Fruit fly (Drosophila melanogaster) whole organism, embryonic: ENCODE measurements around the gene Erk7.

ENCODE experiments used
- Abd-B ChIP-seq: fragments of 200-800 bp; sonication (Bioruptor generic); optimal IDR thresholded peaks from 2 replicates; lab custom pipeline; 2018; ENCODE audit warnings: missing biosample characterization, mild to moderate bottlenecking, missing genetic modification characterization, moderate library complexity
- Atf-2 ChIP-seq: fragments of 200-800 bp; sonication (Bioruptor generic); optimal IDR thresholded peaks from 2 replicates; lab custom pipeline; 2016; ENCODE audit warnings: missing biosample characterization, missing genetic modification characterization
- CG10274 ChIP-seq: fragments of 200-800 bp; sonication (Bioruptor generic); optimal IDR thresholded peaks from 3 replicates; lab custom pipeline; 2017; ENCODE audit warnings: missing biosample characterization, mild to moderate bottlenecking, missing genetic modification characterization
- CG11723 ChIP-seq: fragments of 200-800 bp; sonication (Bioruptor generic); optimal IDR thresholded peaks from 2 replicates; lab custom pipeline; 2017; ENCODE audit warnings: missing biosample characterization, mild to moderate bottlenecking, missing genetic modification characterization
- CG12155 ChIP-seq: fragments of 200-800 bp; sonication (Bioruptor generic); optimal IDR thresholded peaks from 3 replicates; lab custom pipeline; 2016; ENCODE audit warnings: missing biosample characterization, missing genetic modification characterization
- CG18619 ChIP-seq: fragments of 200-800 bp; sonication (Bioruptor generic); optimal IDR thresholded peaks from 3 replicates; lab custom pipeline; 2017; ENCODE audit warnings: missing biosample characterization, mild to moderate bottlenecking, missing genetic modification characterization
- CG2199 ChIP-seq: fragments of 200-800 bp; sonication (Bioruptor generic); IDR thresholded peaks from 3 replicates; pipeline ENCODE4 v1.3.6; 2022; ENCODE audit warnings: missing biosample characterization, missing genetic modification characterization
- CG30431 ChIP-seq: fragments of 200-800 bp; sonication (Bioruptor generic); optimal IDR thresholded peaks from 2 replicates; lab custom pipeline; 2017; ENCODE audit warnings: missing biosample characterization, missing genetic modification characterization
- CG33557 ChIP-seq: fragments of 200-800 bp; sonication (Bioruptor generic); optimal IDR thresholded peaks from 2 replicates; lab custom pipeline; 2019; ENCODE audit warnings: missing biosample characterization, mild to moderate bottlenecking, missing genetic modification characterization, moderate library complexity
- CG3995 ChIP-seq: fragments of 200-800 bp; sonication (Bioruptor generic); optimal IDR thresholded peaks from 3 replicates; lab custom pipeline; 2016; ENCODE audit warnings: missing biosample characterization, missing genetic modification characterization
- CG42726 ChIP-seq: fragments of 200-800 bp; sonication (Bioruptor generic); IDR thresholded peaks from 2 replicates; pipeline ENCODE4 v1.3.6; 2022; ENCODE audit warnings: missing biosample characterization, missing genetic modification characterization; ENCODE audit not compliant: partially characterized antibody
- CG4404 ChIP-seq: fragments of 200-800 bp; sonication (Bioruptor generic); IDR thresholded peaks from 2 replicates; pipeline ENCODE4 v1.3.6; 2022; ENCODE audit warnings: missing biosample characterization, missing genetic modification characterization
- CG5245 ChIP-seq: fragments of 200-800 bp; sonication (Bioruptor generic); optimal IDR thresholded peaks from 3 replicates; lab custom pipeline; 2016; ENCODE audit warnings: missing biosample characterization, missing genetic modification characterization
- CG8359 ChIP-seq: fragments of 200-800 bp; sonication (Bioruptor generic); optimal IDR thresholded peaks from 2 replicates; lab custom pipeline; 2017; ENCODE audit warnings: missing biosample characterization, mild to moderate bottlenecking, missing genetic modification characterization, borderline replicate concordance
- CG9727 ChIP-seq: fragments of 200-800 bp; sonication (Bioruptor generic); optimal IDR thresholded peaks from 3 replicates; lab custom pipeline; 2017; ENCODE audit warnings: missing biosample characterization, mild to moderate bottlenecking, missing genetic modification characterization
- Chrac-16 ChIP-seq: fragments of 200-800 bp; sonication (Bioruptor generic); optimal IDR thresholded peaks from 3 replicates; lab custom pipeline; 2016; ENCODE audit warnings: missing biosample characterization, missing genetic modification characterization
- D ChIP-seq, 2 experiments: fragments of 200-800 bp in 1 of 2; fragments of >200 bp in 1 of 2; sonication (Bioruptor generic) in 1 of 2; optimal IDR thresholded peaks; 2 replicates in 1 of 2; 3 replicates in 1 of 2; lab custom pipeline; 2017; ENCODE audit warnings: mild to moderate bottlenecking in 1 of 2, missing biosample characterization in 1 of 2, missing genetic modification characterization in 1 of 2, missing genetic modification reagents in 1 of 2
- Dek ChIP-seq: fragments of 200-800 bp; sonication (Bioruptor generic); optimal IDR thresholded peaks from 3 replicates; lab custom pipeline; 2019; ENCODE audit warnings: missing biosample characterization, mild to moderate bottlenecking, missing genetic modification characterization, moderate library complexity
- Dp ChIP-seq: fragments of 200-800 bp; sonication (Bioruptor generic); optimal IDR thresholded peaks from 2 replicates; lab custom pipeline; 2018; ENCODE audit warnings: missing biosample characterization, mild to moderate bottlenecking, missing genetic modification characterization, moderate library complexity
- Dref ChIP-seq: fragments of 200-800 bp; sonication (Bioruptor generic); IDR thresholded peaks from 2 replicates; pipeline ENCODE4 v1.3.6; 2022; ENCODE audit warnings: missing biosample characterization, missing genetic modification characterization
- Elba2 ChIP-seq: fragments of 200-800 bp; sonication (Bioruptor generic); optimal IDR thresholded peaks from 3 replicates; lab custom pipeline; 2016; ENCODE audit warnings: missing biosample characterization, missing genetic modification characterization
- Ets97D ChIP-seq: fragments of 200-800 bp; sonication (Bioruptor generic); optimal IDR thresholded peaks from 3 replicates; lab custom pipeline; 2016; ENCODE audit warnings: missing biosample characterization, missing genetic modification characterization
- Fer2 ChIP-seq: fragments of 200-800 bp; sonication (Bioruptor generic); optimal IDR thresholded peaks from 2 replicates; lab custom pipeline; 2018; ENCODE audit warnings: missing biosample characterization, mild to moderate bottlenecking, missing genetic modification characterization, moderate library complexity
- Hand ChIP-seq: fragments of 200-800 bp; sonication (Bioruptor generic); optimal IDR thresholded peaks from 2 replicates; lab custom pipeline; 2017; ENCODE audit warnings: mild to moderate bottlenecking, missing biosample characterization, missing genetic modification reagents, missing genetic modification characterization
- Lim3 ChIP-seq: fragments of 200-800 bp; sonication (Bioruptor generic); IDR thresholded peaks from 2 replicates; pipeline ENCODE4 v1.3.6; 2022; ENCODE audit warnings: missing biosample characterization, missing genetic modification characterization
- MESR4 ChIP-seq: fragments of 200-800 bp; sonication (Bioruptor generic); optimal IDR thresholded peaks from 2 replicates; lab custom pipeline; 2018; ENCODE audit warnings: missing biosample characterization, mild to moderate bottlenecking, missing genetic modification characterization, moderate library complexity
- Max ChIP-seq: fragments of 200-800 bp; sonication (Bioruptor generic); optimal IDR thresholded peaks from 2 replicates; lab custom pipeline; 2016; ENCODE audit warnings: missing biosample characterization, mild to moderate bottlenecking, missing genetic modification characterization
- Oli ChIP-seq: fragments of 200-800 bp; sonication (Bioruptor generic); optimal IDR thresholded peaks from 2 replicates; lab custom pipeline; 2018; ENCODE audit warnings: missing biosample characterization, mild to moderate bottlenecking, missing genetic modification characterization, moderate library complexity
- Opbp ChIP-seq: fragments of 200-800 bp; sonication (Bioruptor generic); IDR thresholded peaks from 3 replicates; pipeline ENCODE4 v1.3.6; 2022; ENCODE audit warnings: missing biosample characterization, missing genetic modification characterization; ENCODE audit not compliant: partially characterized antibody
- Sry-β ChIP-seq: fragments of 200-800 bp; sonication (Bioruptor generic); optimal IDR thresholded peaks from 2 replicates; lab custom pipeline; 2018; ENCODE audit warnings: missing biosample characterization, mild to moderate bottlenecking, missing genetic modification characterization, moderate library complexity
- Trl ChIP-seq, 3 experiments: fragments of >200 bp in 2 of 3; fragments of 200-800 bp in 1 of 3; sonication (Bioruptor generic) in 1 of 3; optimal IDR thresholded peaks; 2 replicates in 1 of 3; 3 replicates in 2 of 3; lab custom pipeline; 2016 to 2017; ENCODE audit warnings: missing biosample characterization in 1 of 3, missing genetic modification characterization in 1 of 3
- Xbp1 ChIP-seq: fragments of 200-800 bp; sonication (Bioruptor generic); optimal IDR thresholded peaks from 3 replicates; lab custom pipeline; 2016; ENCODE audit warnings: missing biosample characterization, mild to moderate bottlenecking, missing genetic modification characterization
- amos ChIP-seq: fragments of 200-800 bp; sonication (Bioruptor generic); IDR thresholded peaks from 2 replicates; pipeline ENCODE4 v1.3.6; 2022; ENCODE audit warnings: missing biosample characterization, missing genetic modification characterization; ENCODE audit not compliant: partially characterized antibody
- bbx ChIP-seq: fragments of 200-800 bp; sonication (Bioruptor generic); IDR thresholded peaks from 2 replicates; pipeline ENCODE4 v1.3.6; 2022; ENCODE audit warnings: missing biosample characterization, missing genetic modification characterization; ENCODE audit not compliant: partially characterized antibody
- br ChIP-seq: fragments of >200 bp; optimal IDR thresholded peaks from 2 replicates; lab custom pipeline; 2017
- cad ChIP-seq: fragments of >200 bp; optimal IDR thresholded peaks from 2 replicates; lab custom pipeline; 2017; ENCODE audit warnings: missing biosample characterization, missing genetic modification characterization
- chinmo ChIP-seq: fragments of 200-800 bp; sonication (Bioruptor generic); IDR thresholded peaks from 4 replicates; pipeline ENCODE4 v1.3.6; 2022; ENCODE audit warnings: missing biosample characterization, missing genetic modification characterization; ENCODE audit not compliant: partially characterized antibody
- dm ChIP-seq: fragments of 200-800 bp; sonication (Bioruptor generic); optimal IDR thresholded peaks from 3 replicates; lab custom pipeline; 2016; ENCODE audit warnings: missing biosample characterization, missing genetic modification characterization
- dysf ChIP-seq: fragments of 200-800 bp; sonication (Bioruptor generic); IDR thresholded peaks from 3 replicates; pipeline ENCODE4 v1.3.6; 2022; ENCODE audit warnings: missing biosample characterization, missing genetic modification characterization
- gfzf ChIP-seq: fragments of 200-800 bp; sonication (Bioruptor generic); optimal IDR thresholded peaks from 2 replicates; lab custom pipeline; 2016; ENCODE audit warnings: missing biosample characterization, mild to moderate bottlenecking, missing genetic modification characterization, moderate library complexity
- hb ChIP-seq: fragments of 200-800 bp; sonication (Bioruptor generic); IDR thresholded peaks from 3 replicates; pipeline ENCODE4 v1.3.6; 2022; ENCODE audit warnings: missing biosample characterization, missing genetic modification characterization; ENCODE audit not compliant: partially characterized antibody
- hbn ChIP-seq: fragments of 200-800 bp; sonication (Bioruptor generic); IDR thresholded peaks from 2 replicates; pipeline ENCODE4 v1.3.6; 2022; ENCODE audit warnings: missing biosample characterization, missing genetic modification characterization; ENCODE audit not compliant: partially characterized antibody
- lmd ChIP-seq: fragments of 200-800 bp; sonication (Bioruptor generic); IDR thresholded peaks from 2 replicates; pipeline ENCODE4 v1.3.6; 2022; ENCODE audit warnings: missing biosample characterization, missing genetic modification characterization
- salm ChIP-seq: fragments of 200-800 bp; sonication (Bioruptor generic); optimal IDR thresholded peaks from 2 replicates; lab custom pipeline; 2018; ENCODE audit warnings: missing biosample characterization, mild to moderate bottlenecking, missing genetic modification characterization
- tna ChIP-seq: fragments of 200-800 bp; sonication (Bioruptor generic); IDR thresholded peaks from 2 replicates; pipeline ENCODE4 v1.3.6; 2022; ENCODE audit warnings: missing biosample characterization, missing genetic modification characterization; ENCODE audit not compliant: partially characterized antibody
- trem ChIP-seq: fragments of 200-800 bp; optimal IDR thresholded peaks from 3 replicates; lab custom pipeline; 2019; ENCODE audit warnings: missing biosample characterization, mild to moderate bottlenecking, missing genetic modification characterization, moderate library complexity
- z ChIP-seq: fragments of 200-800 bp; sonication (Bioruptor generic); IDR thresholded peaks from 3 replicates; pipeline ENCODE4 v1.3.6; 2022; ENCODE audit warnings: missing biosample characterization, missing genetic modification characterization
- zen2 ChIP-seq: fragments of 200-800 bp; sonication (Bioruptor generic); IDR thresholded peaks from 3 replicates; pipeline ENCODE4 v1.3.6; 2022; ENCODE audit warnings: missing biosample characterization, missing genetic modification characterization; ENCODE audit not compliant: partially characterized antibody
- zfh1 ChIP-seq: fragments of 200-800 bp; sonication (Bioruptor generic); IDR thresholded peaks from 3 replicates; pipeline ENCODE4 v1.3.6; 2022; ENCODE audit warnings: missing biosample characterization, missing genetic modification characterization

Erk7 gene

DNA sequence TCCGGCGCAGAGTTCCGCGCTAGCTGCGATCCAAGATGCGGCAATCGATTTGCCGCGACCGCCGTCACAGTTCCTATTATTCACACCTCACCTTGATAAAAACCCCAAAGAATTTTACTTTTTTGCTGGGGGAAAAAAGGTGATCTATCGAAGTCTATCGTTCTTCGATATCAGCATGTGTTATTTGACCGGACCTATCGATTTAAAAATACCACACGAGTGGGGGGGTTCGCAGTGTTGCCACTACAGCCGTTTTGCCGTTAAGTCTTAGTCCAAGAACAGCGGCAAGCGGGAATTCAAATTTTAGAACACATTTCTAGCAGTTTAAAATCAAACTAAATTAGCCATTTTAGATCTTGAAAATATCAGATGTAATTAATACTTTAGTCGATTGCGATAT, 35.3 kb downstream of the Erk7 start, which contains the start of gene CG12121:
TSS of gene CG12121 (minus strand) at position 180 of the 400 bp plus-strand sequence.
- peak; percentile 49 for TF ChIP-seq Ets97D (GFP tag; lab: Kevin White, UChicago)
- TF ChIP-seq CG4404 (GFP tag; lab: Robert Waterston, UW) = no peak
- TF ChIP-seq hb = peak; percentile 75; the same call in 2 of the 3 replicates
- TF ChIP-seq trem (tag; lab: Kevin White, UChicago) = peak; percentile 31
- TF ChIP-seq Elba2 (GFP tag; lab: Kevin White, UChicago) = no peak
- TF ChIP-seq chinmo (GFP tag; lab: Robert Waterston, UW) = peak; percentile 75; the same call in 1 of the 4 replicates
- TF ChIP-seq CG42726 = 0 out of 2 replicates have a peak, but pooled peaks have one; percentile 8
- TF ChIP-seq gfzf (GFP tag; lab: Kevin White, UChicago) = peak; percentile 57
- no peak for TF ChIP-seq Xbp1 (GFP tag; lab: Kevin White, UChicago)
- peak; percentile 80 for TF ChIP-seq bbx (GFP tag; lab: Robert Waterston, UW)
- TF ChIP-seq Fer2 (tag; lab: Kevin White, UChicago) = no peak
- TF ChIP-seq dm (GFP tag; lab: Kevin White, UChicago) = peak; percentile 11
- peak; percentile 18 for TF ChIP-seq Abd-B (GFP tag; lab: Kevin White, UChicago)
- no peak for TF ChIP-seq Trl (optimal IDR thresholded peaks at IDR 0.05; lab: Kevin White, UChicago)
- TF ChIP-seq Trl (GFP tag; optimal IDR thresholded peaks at IDR 0.05; lab: Kevin White, UChicago) = no peak
- no peak for TF ChIP-seq Oli (tag; lab: Kevin White, UChicago)
- peak; percentile 52 for TF ChIP-seq Sry-β (GFP tag; lab: Kevin White, UChicago)
- no peak for TF ChIP-seq Atf-2 (GFP tag; lab: Kevin White, UChicago)
- TF ChIP-seq Max (GFP tag; lab: Kevin White, UChicago) = no peak
- no peak for TF ChIP-seq CG10274 (GFP tag; lab: Kevin White, UChicago)
- TF ChIP-seq tna = peak; percentile 79
- TF ChIP-seq hbn = peak; percentile 53; the same call in 1 of the 2 replicates
- TF ChIP-seq br (lab: Kevin White, UChicago) = no peak
- peak; percentile 87 for TF ChIP-seq Dref
- TF ChIP-seq zfh1 = no peak
- no peak for TF ChIP-seq lmd
- TF ChIP-seq CG5245 (GFP tag; lab: Kevin White, UChicago) = no peak
- no peak for TF ChIP-seq Lim3 (GFP tag; lab: Robert Waterston, UW)
- no peak for TF ChIP-seq CG2199
- no peak for TF ChIP-seq Hand
- peak; percentile 75; the same call in 1 of the 2 replicates for TF ChIP-seq amos (GFP tag; lab: Robert Waterston, UW)
- TF ChIP-seq CG33557 (GFP tag; lab: Kevin White, UChicago) = no peak
- TF ChIP-seq Dp (GFP tag; lab: Kevin White, UChicago) = peak; percentile 81
- peak; percentile 63; the same call in 2 of the 3 replicates for TF ChIP-seq Opbp (GFP tag; lab: Robert Waterston, UW)
- TF ChIP-seq CG18619 (GFP tag; lab: Kevin White, UChicago) = no peak
- TF ChIP-seq dysf (GFP tag; lab: Robert Waterston, UW) = no peak
- no peak for TF ChIP-seq Dek
- TF ChIP-seq CG12155 = no peak
- TF ChIP-seq MESR4 (GFP tag; lab: Kevin White, UChicago) = peak; percentile 77
- TF ChIP-seq CG3995 (GFP tag; lab: Kevin White, UChicago) = peak; percentile 20
- no peak for TF ChIP-seq salm (tag; lab: Kevin White, UChicago)
- TF ChIP-seq Chrac-16 = no peak
- TF ChIP-seq CG8359 (GFP tag; lab: Kevin White, UChicago) = no peak
- TF ChIP-seq z (GFP tag; lab: Robert Waterston, UW) = no peak
- no peak for TF ChIP-seq D (optimal IDR thresholded peaks at IDR 0.05; lab: Kevin White, UChicago)
- TF ChIP-seq D (GFP tag; optimal IDR thresholded peaks at IDR 0.05; lab: Kevin White, UChicago) = no peak
- TF ChIP-seq CG9727 = no peak
- no peak for TF ChIP-seq CG30431 (GFP tag; lab: Kevin White, UChicago)
- peak; percentile 70 for TF ChIP-seq zen2
- no peak for TF ChIP-seq CG11723 (GFP tag; lab: Kevin White, UChicago)
- no peak for TF ChIP-seq cad
